Fruit fly (Drosophila melanogaster) whole organism, embryonic: ENCODE results near the gene CG42810.

ENCODE experiments used
- Bdp1 ChIP-seq: fragments of 200-800 bp; sonication (Bioruptor generic); optimal IDR thresholded peaks from 3 replicates; lab custom pipeline; 2016; ENCODE audit warnings: missing biosample characterization, missing genetic modification characterization
- BtbVII ChIP-seq: fragments of 200-800 bp; sonication (Bioruptor generic); optimal IDR thresholded peaks from 3 replicates; lab custom pipeline; 2017; ENCODE audit warnings: missing biosample characterization, mild to moderate bottlenecking, missing genetic modification characterization
- CG12104 ChIP-seq: fragments of 200-800 bp; sonication (Bioruptor generic); optimal IDR thresholded peaks from 3 replicates; lab custom pipeline; 2016; ENCODE audit warnings: missing biosample characterization, missing genetic modification characterization
- CG12942 ChIP-seq: fragments of 200-800 bp; sonication (Bioruptor generic); optimal IDR thresholded peaks from 3 replicates; lab custom pipeline; 2016; ENCODE audit warnings: missing biosample characterization, missing genetic modification characterization
- CG13123 ChIP-seq: fragments of 200-800 bp; sonication (Bioruptor generic); optimal IDR thresholded peaks from 2 replicates; lab custom pipeline; 2016; ENCODE audit warnings: missing biosample characterization, missing genetic modification characterization
- CG15601 ChIP-seq: fragments of 200-800 bp; sonication (Bioruptor generic); optimal IDR thresholded peaks from 3 replicates; lab custom pipeline; 2019; ENCODE audit warnings: missing biosample characterization, mild to moderate bottlenecking, missing genetic modification characterization, moderate library complexity
- CG17568 ChIP-seq: fragments of 200-800 bp; sonication (Bioruptor generic); optimal IDR thresholded peaks from 2 replicates; lab custom pipeline; 2018; ENCODE audit warnings: missing biosample characterization, mild to moderate bottlenecking, missing genetic modification characterization, moderate library complexity
- CG18262 ChIP-seq: fragments of 200-800 bp; optimal IDR thresholded peaks from 3 replicates; lab custom pipeline; 2019; ENCODE audit warnings: missing biosample characterization, mild to moderate bottlenecking, missing genetic modification characterization, moderate library complexity
- CG18476 ChIP-seq: fragments of 200-800 bp; sonication (Bioruptor generic); optimal IDR thresholded peaks from 2 replicates; lab custom pipeline; 2016; ENCODE audit warnings: missing biosample characterization, mild to moderate bottlenecking, missing genetic modification characterization
- CG30020 ChIP-seq: fragments of 200-800 bp; optimal IDR thresholded peaks from 2 replicates; lab custom pipeline; 2019; ENCODE audit warnings: missing biosample characterization, mild to moderate bottlenecking, missing genetic modification characterization, moderate library complexity
- CG31388 ChIP-seq: fragments of 200-800 bp; sonication (Bioruptor generic); optimal IDR thresholded peaks from 2 replicates; lab custom pipeline; 2016; ENCODE audit warnings: missing biosample characterization, missing genetic modification characterization
- CG34224 ChIP-seq: fragments of 200-800 bp; sonication (Bioruptor generic); IDR thresholded peaks from 3 replicates; pipeline ENCODE4 v1.3.6; 2022; ENCODE audit warnings: missing biosample characterization, missing genetic modification characterization; ENCODE audit not compliant: partially characterized antibody
- CG4360 ChIP-seq: fragments of 200-800 bp; sonication (Bioruptor generic); IDR thresholded peaks from 2 replicates; pipeline ENCODE4 v1.3.6; 2022; ENCODE audit warnings: missing biosample characterization, missing genetic modification characterization
- CG4854 ChIP-seq: fragments of 200-800 bp; sonication (Bioruptor generic); optimal IDR thresholded peaks from 2 replicates; lab custom pipeline; 2016; ENCODE audit warnings: missing biosample characterization, missing genetic modification characterization, inconsistent platforms
- CG6654 ChIP-seq: fragments of 200-800 bp; sonication (Bioruptor generic); optimal IDR thresholded peaks from 2 replicates; lab custom pipeline; 2017; ENCODE audit warnings: missing biosample characterization, mild to moderate bottlenecking, missing genetic modification characterization
- CG6765 ChIP-seq: fragments of 200-800 bp; sonication (Bioruptor generic); optimal IDR thresholded peaks from 3 replicates; lab custom pipeline; 2017; ENCODE audit warnings: missing biosample characterization, mild to moderate bottlenecking, missing genetic modification characterization
- CG8089 ChIP-seq: fragments of 200-800 bp; sonication (Bioruptor generic); optimal IDR thresholded peaks from 3 replicates; lab custom pipeline; 2016; ENCODE audit warnings: missing biosample characterization, missing genetic modification characterization
- CG8924 ChIP-seq: fragments of 200-800 bp; optimal IDR thresholded peaks from 3 replicates; lab custom pipeline; 2019; ENCODE audit warnings: missing biosample characterization, mild to moderate bottlenecking, missing genetic modification characterization, moderate library complexity
- CG9797 ChIP-seq: fragments of 200-800 bp; sonication (Bioruptor generic); optimal IDR thresholded peaks from 3 replicates; lab custom pipeline; 2018; ENCODE audit warnings: missing biosample characterization, mild to moderate bottlenecking, missing genetic modification characterization
- CrebB ChIP-seq: fragments of 200-800 bp; sonication (Bioruptor generic); optimal IDR thresholded peaks from 3 replicates; lab custom pipeline; 2018; ENCODE audit warnings: missing biosample characterization, mild to moderate bottlenecking, missing genetic modification characterization
- Dad ChIP-seq: fragments of 200-800 bp; sonication (Bioruptor generic); optimal IDR thresholded peaks from 3 replicates; lab custom pipeline; 2016; ENCODE audit warnings: missing biosample characterization, missing genetic modification characterization
- Dip3 ChIP-seq: fragments of 200-800 bp; sonication (Bioruptor generic); optimal IDR thresholded peaks from 3 replicates; lab custom pipeline; 2016; ENCODE audit warnings: missing biosample characterization, missing genetic modification characterization
- Doc3 ChIP-seq: fragments of 200-800 bp; sonication (Bioruptor generic); IDR thresholded peaks from 3 replicates; pipeline ENCODE4 v1.3.6; 2022; ENCODE audit warnings: missing biosample characterization, missing genetic modification characterization; ENCODE audit not compliant: partially characterized antibody
- E2f1 ChIP-seq: fragments of 200-800 bp; sonication (Bioruptor generic); IDR thresholded peaks from 2 replicates; pipeline ENCODE4 v1.3.6; 2022; ENCODE audit warnings: missing biosample characterization, missing genetic modification characterization
- GATAe ChIP-seq: fragments of 200-800 bp; sonication (Bioruptor generic); conservative IDR thresholded peaks from 2 replicates; pipeline ENCODE4 v1.3.6; 2022; ENCODE audit warnings: missing biosample characterization, missing genetic modification characterization
- HLH3B ChIP-seq: fragments of 200-800 bp; sonication (Bioruptor generic); IDR thresholded peaks from 2 replicates; pipeline ENCODE4 v1.3.6; 2022; ENCODE audit warnings: missing biosample characterization, missing genetic modification characterization
- Hey ChIP-seq: fragments of 200-800 bp; sonication (Bioruptor generic); optimal IDR thresholded peaks from 3 replicates; lab custom pipeline; 2018; ENCODE audit warnings: missing biosample characterization, mild to moderate bottlenecking, missing genetic modification characterization
- Lim3 ChIP-seq: fragments of 200-800 bp; sonication (Bioruptor generic); IDR thresholded peaks from 2 replicates; pipeline ENCODE4 v1.3.6; 2022; ENCODE audit warnings: missing biosample characterization, missing genetic modification characterization
- Opbp ChIP-seq: fragments of 200-800 bp; sonication (Bioruptor generic); IDR thresholded peaks from 3 replicates; pipeline ENCODE4 v1.3.6; 2022; ENCODE audit warnings: missing biosample characterization, missing genetic modification characterization; ENCODE audit not compliant: partially characterized antibody
- ac ChIP-seq: fragments of 200-800 bp; sonication (Bioruptor generic); optimal IDR thresholded peaks from 3 replicates; lab custom pipeline; 2017; ENCODE audit warnings: missing biosample characterization, mild to moderate bottlenecking, missing genetic modification characterization
- bsh ChIP-seq, 2 experiments: fragments of 200-800 bp; sonication (Bioruptor generic); optimal IDR thresholded peaks; 2 replicates each; lab custom pipeline; 2017 to 2018; ENCODE audit warnings: mild to moderate bottlenecking in 2 of 2, missing biosample characterization in 2 of 2, missing genetic modification characterization in 2 of 2, moderate library complexity in 1 of 2
- cato ChIP-seq: fragments of 200-800 bp; sonication (Bioruptor generic); optimal IDR thresholded peaks from 2 replicates; lab custom pipeline; 2016; ENCODE audit warnings: missing biosample characterization, missing genetic modification characterization, borderline replicate concordance
- cwo ChIP-seq: fragments of 200-800 bp; sonication (Bioruptor generic); optimal IDR thresholded peaks from 3 replicates; lab custom pipeline; 2017; ENCODE audit warnings: missing biosample characterization, missing genetic modification characterization, mild to moderate bottlenecking, moderate library complexity, missing genetic modification reagents
- dan ChIP-seq: fragments of 200-800 bp; sonication (Bioruptor generic); IDR thresholded peaks from 2 replicates; pipeline ENCODE4 v1.3.6; 2022; ENCODE audit warnings: missing biosample characterization, missing genetic modification characterization
- emc ChIP-seq: fragments of 200-800 bp; sonication (Bioruptor generic); optimal IDR thresholded peaks from 2 replicates; lab custom pipeline; 2016; ENCODE audit warnings: missing biosample characterization, missing genetic modification characterization
- exex ChIP-seq: fragments of 200-800 bp; sonication (Bioruptor generic); optimal IDR thresholded peaks from 4 replicates; lab custom pipeline; 2018; ENCODE audit warnings: missing biosample characterization, mild to moderate bottlenecking, missing genetic modification characterization, moderate library complexity
- gem ChIP-seq: fragments of 200-800 bp; sonication (Bioruptor generic); optimal IDR thresholded peaks from 2 replicates; lab custom pipeline; 2019; ENCODE audit warnings: missing biosample characterization, mild to moderate bottlenecking, missing genetic modification characterization, moderate library complexity
- ham ChIP-seq: fragments of 200-800 bp; sonication (Bioruptor generic); IDR thresholded peaks from 2 replicates; pipeline ENCODE4 v1.3.6; 2022; ENCODE audit warnings: missing biosample characterization, missing genetic modification characterization
- kah ChIP-seq: fragments of 200-800 bp; sonication (Bioruptor generic); optimal IDR thresholded peaks from 2 replicates; lab custom pipeline; 2018; ENCODE audit warnings: missing biosample characterization, mild to moderate bottlenecking, missing genetic modification characterization
- kay ChIP-seq: fragments of 200-800 bp; sonication (Bioruptor generic); optimal IDR thresholded peaks from 2 replicates; lab custom pipeline; 2016; ENCODE audit warnings: missing biosample characterization, missing genetic modification characterization
- lov ChIP-seq, 2 experiments: fragments of 200-800 bp in 1 of 2; fragments of >200 bp in 1 of 2; sonication (Bioruptor generic) in 1 of 2; IDR thresholded peaks in 1 of 2; optimal IDR thresholded peaks in 1 of 2; 2 replicates in 1 of 2; 3 replicates in 1 of 2; pipeline versions ENCODE4 v1.3.6 to Lab custom; 2017 to 2022; ENCODE audit warnings: missing biosample characterization in 1 of 2, missing genetic modification characterization in 1 of 2
- mam ChIP-seq: fragments of 200-800 bp; sonication (Bioruptor generic); optimal IDR thresholded peaks from 3 replicates; lab custom pipeline; 2016; ENCODE audit warnings: missing biosample characterization, missing genetic modification characterization
- nau ChIP-seq: fragments of 200-800 bp; sonication (Bioruptor generic); optimal IDR thresholded peaks from 3 replicates; lab custom pipeline; 2017; ENCODE audit warnings: missing biosample characterization, mild to moderate bottlenecking, missing genetic modification characterization, missing genetic modification reagents
- onecut ChIP-seq: fragments of 200-800 bp; sonication (Bioruptor generic); IDR thresholded peaks from 2 replicates; pipeline ENCODE4 v1.3.6; 2022; ENCODE audit warnings: missing biosample characterization, missing genetic modification characterization
- otp ChIP-seq: fragments of 200-800 bp; sonication (Bioruptor generic); IDR thresholded peaks from 3 replicates; pipeline ENCODE4, ENCODE4 v1.3.6; 2022; ENCODE audit warnings: missing biosample characterization, missing genetic modification characterization
- repo ChIP-seq: fragments of 200-800 bp; sonication (Bioruptor generic); optimal IDR thresholded peaks from 2 replicates; lab custom pipeline; 2016; ENCODE audit warnings: missing biosample characterization, missing genetic modification characterization
- trh ChIP-seq: fragments of 200-800 bp; sonication (Bioruptor generic); optimal IDR thresholded peaks from 2 replicates; lab custom pipeline; 2016; ENCODE audit warnings: missing biosample characterization, missing genetic modification characterization
- tup ChIP-seq: fragments of 200-800 bp; sonication (Bioruptor generic); optimal IDR thresholded peaks from 2 replicates; lab custom pipeline; 2016; ENCODE audit warnings: missing biosample characterization, mild to moderate bottlenecking, missing genetic modification characterization, moderate library complexity
- zen ChIP-seq: fragments of 200-800 bp; sonication (Bioruptor generic); optimal IDR thresholded peaks from 3 replicates; lab custom pipeline; 2018; ENCODE audit warnings: missing biosample characterization, mild to moderate bottlenecking, missing genetic modification characterization, moderate library complexity

CG42810 gene

dm6 chr2L:13436791-13437190 is 22.7 kb upstream of the CG42810 start (continued):
- no peak for TF ChIP-seq kay (GFP tag; lab: Kevin White, UChicago)
- TF ChIP-seq CG6765 (GFP tag; lab: Kevin White, UChicago): no peak
- TF ChIP-seq kah (GFP tag; lab: Kevin White, UChicago): no peak
- TF ChIP-seq CG30020 (tag; lab: Kevin White, UChicago): no peak
- TF ChIP-seq CG6654 (GFP tag; lab: Kevin White, UChicago): no peak
- TF ChIP-seq Opbp: no peak
- no peak for TF ChIP-seq repo (GFP tag; lab: Kevin White, UChicago)
- TF ChIP-seq emc: no peak
- TF ChIP-seq Hey (tag; lab: Kevin White, UChicago): peak; percentile 21
- peak; percentile 74 for TF ChIP-seq GATAe
- no peak for TF ChIP-seq bsh (GFP tag; optimal IDR thresholded peaks at IDR 0.05; lab: Kevin White, UChicago)

- TF ChIP-seq ham (GFP tag; lab: Robert Waterston, UW) (no peak), Dad (GFP tag; lab: Kevin White, UChicago) (peak; percentile 65), CG8089 (GFP tag; lab: Kevin White, UChicago) (no peak), Bdp1 (peak; percentile 1), ac (GFP tag; lab: Kevin White, UChicago) (no peak), tup (GFP tag; lab: Kevin White, UChicago) (no peak), BtbVII (GFP tag; lab: Kevin White, UChicago) (no peak), gem (tag; lab: Kevin White, UChicago) (no peak), CG12942 (GFP tag; lab: Kevin White, UChicago) (peak; percentile 17), CG4360 (GFP tag; lab: Robert Waterston, UW) (no peak), CG31388 (no peak), cwo (GFP tag; lab: Kevin White, UChicago) (no peak), CG18476 (GFP tag; lab: Kevin White, UChicago) (no peak), exex (tag; lab: Kevin White, UChicago) (no peak), otp (GFP tag; lab: Robert Waterston, UW) (no peak), CG9797 (GFP tag; lab: Kevin White, UChicago) (peak; percentile 81), onecut (peak; percentile 96), CG18262 (tag; lab: Kevin White, UChicago) (no peak), CG17568 (GFP tag; lab: Kevin White, UChicago) (no peak), zen (tag; lab: Kevin White, UChicago) (no peak), lov (optimal IDR thresholded peaks at IDR 0.05; lab: Kevin White, UChicago) (no peak), lov (GFP tag; IDR thresholded peaks at IDR 0.05; lab: Robert Waterston, UW) (no peak), HLH3B (no peak), CG15601 (no peak), nau (GFP tag; lab: Kevin White, UChicago) (no peak), dan (GFP tag; lab: Robert Waterston, UW) (no peak), CG13123 (GFP tag; lab: Kevin White, UChicago) (peak; percentile 29), CG4854 (GFP tag; lab: Kevin White, UChicago) (peak; percentile 37), CG34224 (GFP tag; lab: Robert Waterston, UW) (no peak), E2f1 (no peak), Dip3 (GFP tag; lab: Kevin White, UChicago) (no peak), cato (GFP tag; lab: Kevin White, UChicago) (no peak), CrebB (no peak), mam (GFP tag; lab: Kevin White, UChicago) (peak; percentile 41), CG8924 (tag; lab: Kevin White, UChicago) (no peak), Lim3 (GFP tag; lab: Robert Waterston, UW) (no peak), CG12104 (no peak), trh (no peak), Doc3 (no peak)
These were observed 14.1 kb upstream of the CG42810 start, which contains the start of gene Hacd2 for dm6 chr2L:13445249-13445846. Gene Hacd2, minus strand, starts transcription at chr2L:13445651.
